Worm (Caenorhabditis elegans) whole organism, L2 larva: ENCODE measurements around the gene F25G6.9.

Experiments used
- ama-1 ChIP-seq: fragments of 150-350 bp; optimal IDR thresholded peaks from 2 replicates; lab custom pipeline; 2018; ENCODE audit warnings: inconsistent platforms
- elt-1 ChIP-seq: fragments of 150-350 bp; optimal IDR thresholded peaks from 2 replicates; lab custom pipeline; 2014; ENCODE audit warnings: missing biosample characterization, missing genetic modification characterization
- mbf-1 ChIP-seq: sonication (generic microtip); optimal IDR thresholded peaks from 2 replicates; lab custom pipeline; 2017; ENCODE audit warnings: missing biosample characterization, missing genetic modification characterization
- mdl-1 ChIP-seq, 2 experiments: fragments of 150-350 bp in 1 of 2; sonication (generic microtip) in 1 of 2; optimal IDR thresholded peaks; 2 replicates each; lab custom pipeline; 2017; ENCODE audit warnings: missing biosample characterization in 2 of 2, missing genetic modification characterization in 2 of 2

DNA sequence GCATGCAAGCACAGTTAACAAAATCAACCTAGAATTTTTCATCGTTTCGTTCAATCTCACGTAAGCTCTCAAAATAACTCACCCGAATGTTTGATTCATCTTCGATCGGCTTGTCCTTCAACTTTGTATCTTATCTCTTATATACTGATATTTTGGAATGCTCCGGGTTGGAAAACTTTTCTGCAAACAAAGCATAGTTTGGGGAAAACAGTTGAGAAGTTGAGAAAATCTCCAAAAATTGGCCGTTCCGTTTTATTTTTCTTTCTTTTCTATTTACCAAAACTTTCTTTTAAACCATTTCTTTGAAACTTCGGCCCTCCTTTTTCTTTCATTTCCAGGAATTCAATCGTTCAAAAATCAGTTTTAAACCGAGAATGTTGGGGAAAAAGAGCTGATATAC is 32.8 kb upstream of the F25G6.9 start, which contains the start of gene F41E6.15:
- TF ChIP-seq elt-1 (tag; lab: Kevin White, UChicago) (no peak), mbf-1 (tag; lab: Kevin White, UChicago) (no peak), ama-1 (lab: Kevin White, UChicago) (no peak), mdl-1 (tag; optimal IDR thresholded peaks at IDR 0.05; lab: Kevin White, UChicago) (no peak)
